Fruit fly (Drosophila melanogaster) whole organism, embryonic: ENCODE results near the gene CG15814.

Experiments
- Ada2b ChIP-seq: fragments of 200-800 bp; sonication (Bioruptor generic); IDR thresholded peaks from 2 replicates; pipeline ENCODE4 v1.3.6; 2022; ENCODE audit warnings: missing biosample characterization, missing genetic modification characterization
- Atf-2 ChIP-seq: fragments of 200-800 bp; sonication (Bioruptor generic); optimal IDR thresholded peaks from 2 replicates; lab custom pipeline; 2016; ENCODE audit warnings: missing biosample characterization, missing genetic modification characterization
- Awh ChIP-seq: fragments of 200-800 bp; sonication (Bioruptor generic); IDR thresholded peaks from 2 replicates; pipeline ENCODE4, ENCODE4 v1.3.6; 2022; ENCODE audit warnings: missing biosample characterization, missing genetic modification characterization
- CG11456 ChIP-seq: fragments of 200-800 bp; sonication (Bioruptor generic); IDR thresholded peaks from 3 replicates; pipeline ENCODE4 v1.3.6; 2022; ENCODE audit warnings: missing biosample characterization, missing genetic modification characterization
- CG13775 ChIP-seq: fragments of 200-800 bp; sonication (Bioruptor generic); optimal IDR thresholded peaks from 3 replicates; lab custom pipeline; 2017; ENCODE audit warnings: missing biosample characterization, mild to moderate bottlenecking, missing genetic modification characterization
- CG14667 ChIP-seq: fragments of 200-800 bp; sonication (Bioruptor generic); IDR thresholded peaks from 2 replicates; pipeline ENCODE4 v1.3.6; 2022; ENCODE audit warnings: missing biosample characterization, missing genetic modification characterization
- CG17802 ChIP-seq: fragments of 200-800 bp; sonication (Bioruptor generic); optimal IDR thresholded peaks from 2 replicates; lab custom pipeline; 2018; ENCODE audit warnings: missing biosample characterization, mild to moderate bottlenecking, missing genetic modification characterization, moderate library complexity
- CG17912 ChIP-seq: fragments of 200-800 bp; sonication (Bioruptor generic); optimal IDR thresholded peaks from 2 replicates; lab custom pipeline; 2018; ENCODE audit warnings: missing biosample characterization, mild to moderate bottlenecking, missing genetic modification characterization
- CG2116 ChIP-seq: fragments of 200-800 bp; sonication (Bioruptor generic); optimal IDR thresholded peaks from 3 replicates; lab custom pipeline; 2018; ENCODE audit warnings: missing biosample characterization, mild to moderate bottlenecking, missing genetic modification characterization
- CG2120 ChIP-seq: fragments of 200-800 bp; sonication (Bioruptor generic); optimal IDR thresholded peaks from 3 replicates; lab custom pipeline; 2016; ENCODE audit warnings: missing biosample characterization, missing genetic modification characterization
- CG30020 ChIP-seq: fragments of 200-800 bp; optimal IDR thresholded peaks from 2 replicates; lab custom pipeline; 2019; ENCODE audit warnings: missing biosample characterization, mild to moderate bottlenecking, missing genetic modification characterization, moderate library complexity
- CG30403 ChIP-seq: fragments of 200-800 bp; sonication (Bioruptor generic); optimal IDR thresholded peaks from 3 replicates; lab custom pipeline; 2016; ENCODE audit warnings: missing biosample characterization, missing genetic modification characterization
- CG31388 ChIP-seq: fragments of 200-800 bp; sonication (Bioruptor generic); optimal IDR thresholded peaks from 2 replicates; lab custom pipeline; 2016; ENCODE audit warnings: missing biosample characterization, missing genetic modification characterization
- CG3407 ChIP-seq: fragments of 200-800 bp; sonication (Bioruptor generic); optimal IDR thresholded peaks from 2 replicates; lab custom pipeline; 2018; ENCODE audit warnings: missing biosample characterization, mild to moderate bottlenecking, missing genetic modification characterization
- CG3726 ChIP-seq: fragments of 200-800 bp; sonication (Bioruptor generic); IDR thresholded peaks from 3 replicates; pipeline ENCODE4, ENCODE4 v1.3.6; 2022; ENCODE audit warnings: missing biosample characterization, missing genetic modification characterization
- CG4360 ChIP-seq: fragments of 200-800 bp; sonication (Bioruptor generic); IDR thresholded peaks from 2 replicates; pipeline ENCODE4 v1.3.6; 2022; ENCODE audit warnings: missing biosample characterization, missing genetic modification characterization
- CG6765 ChIP-seq: fragments of 200-800 bp; sonication (Bioruptor generic); optimal IDR thresholded peaks from 3 replicates; lab custom pipeline; 2017; ENCODE audit warnings: missing biosample characterization, mild to moderate bottlenecking, missing genetic modification characterization
- CG7372 ChIP-seq: fragments of 200-800 bp; sonication (Bioruptor generic); IDR thresholded peaks from 2 replicates; pipeline ENCODE4 v1.3.6; 2022; ENCODE audit warnings: missing biosample characterization, missing genetic modification characterization
- CG7928 ChIP-seq: fragments of 200-800 bp; sonication (Bioruptor generic); optimal IDR thresholded peaks from 2 replicates; lab custom pipeline; 2017; ENCODE audit warnings: missing biosample characterization, mild to moderate bottlenecking, missing genetic modification characterization
- CG8089 ChIP-seq: fragments of 200-800 bp; sonication (Bioruptor generic); optimal IDR thresholded peaks from 3 replicates; lab custom pipeline; 2016; ENCODE audit warnings: missing biosample characterization, missing genetic modification characterization
- CG9817 ChIP-seq: fragments of 200-800 bp; sonication (Bioruptor generic); optimal IDR thresholded peaks from 2 replicates; lab custom pipeline; 2018; ENCODE audit warnings: missing biosample characterization, mild to moderate bottlenecking, missing genetic modification characterization, moderate library complexity
- Dp ChIP-seq: fragments of 200-800 bp; sonication (Bioruptor generic); optimal IDR thresholded peaks from 2 replicates; lab custom pipeline; 2018; ENCODE audit warnings: missing biosample characterization, mild to moderate bottlenecking, missing genetic modification characterization, moderate library complexity
- HHEX ChIP-seq: fragments of 200-800 bp; sonication (Bioruptor generic); optimal IDR thresholded peaks from 3 replicates; lab custom pipeline; 2017; ENCODE audit warnings: missing biosample characterization, mild to moderate bottlenecking, missing genetic modification characterization, missing genetic modification reagents
- HLH3B ChIP-seq: fragments of 200-800 bp; sonication (Bioruptor generic); IDR thresholded peaks from 2 replicates; pipeline ENCODE4 v1.3.6; 2022; ENCODE audit warnings: missing biosample characterization, missing genetic modification characterization
- HLH54F ChIP-seq: fragments of 200-800 bp; sonication (Bioruptor generic); optimal IDR thresholded peaks from 3 replicates; lab custom pipeline; 2016; ENCODE audit warnings: missing biosample characterization, missing genetic modification characterization
- MTF-1 ChIP-seq: fragments of 200-800 bp; sonication (Bioruptor generic); optimal IDR thresholded peaks from 2 replicates; lab custom pipeline; 2018; ENCODE audit warnings: missing biosample characterization, mild to moderate bottlenecking, missing genetic modification characterization, borderline replicate concordance
- Med ChIP-seq: fragments of 200-800 bp; sonication (Bioruptor generic); peaks from one replicate; lab custom pipeline; 2016; ENCODE audit warnings: missing biosample characterization, missing genetic modification characterization, mild to moderate bottlenecking, inconsistent platforms, moderate library complexity
- Nf-YC ChIP-seq: fragments of 200-800 bp; optimal IDR thresholded peaks from 3 replicates; lab custom pipeline; 2019; ENCODE audit warnings: missing biosample characterization, mild to moderate bottlenecking, missing genetic modification characterization, moderate library complexity
- Opbp ChIP-seq: fragments of 200-800 bp; sonication (Bioruptor generic); IDR thresholded peaks from 3 replicates; pipeline ENCODE4 v1.3.6; 2022; ENCODE audit warnings: missing biosample characterization, missing genetic modification characterization; ENCODE audit not compliant: partially characterized antibody
- Ptx1 ChIP-seq: fragments of 200-800 bp; sonication (Bioruptor generic); IDR thresholded peaks from 2 replicates; pipeline ENCODE4 v1.3.6; 2022; ENCODE audit warnings: missing biosample characterization, missing genetic modification characterization
- Scr ChIP-seq: fragments of 200-800 bp; sonication (Bioruptor generic); IDR thresholded peaks from 2 replicates; pipeline ENCODE4 v1.3.6; 2022; ENCODE audit warnings: missing biosample characterization, missing genetic modification characterization; ENCODE audit not compliant: partially characterized antibody
- Trl ChIP-seq, 3 experiments: fragments of >200 bp in 2 of 3; fragments of 200-800 bp in 1 of 3; sonication (Bioruptor generic) in 1 of 3; optimal IDR thresholded peaks; 2 replicates in 1 of 3; 3 replicates in 2 of 3; lab custom pipeline; 2016 to 2017; ENCODE audit warnings: missing biosample characterization in 1 of 3, missing genetic modification characterization in 1 of 3
- Xbp1 ChIP-seq: fragments of 200-800 bp; sonication (Bioruptor generic); optimal IDR thresholded peaks from 3 replicates; lab custom pipeline; 2016; ENCODE audit warnings: missing biosample characterization, mild to moderate bottlenecking, missing genetic modification characterization
- Xrp1 ChIP-seq: fragments of 200-800 bp; sonication (Bioruptor generic); IDR thresholded peaks from 2 replicates; pipeline ENCODE4 v1.3.6; 2022; ENCODE audit warnings: missing biosample characterization, missing genetic modification characterization
- ab ChIP-seq: fragments of 200-800 bp; sonication (Bioruptor generic); optimal IDR thresholded peaks from 2 replicates; lab custom pipeline; 2016; ENCODE audit warnings: missing biosample characterization, missing genetic modification characterization
- aop ChIP-seq: fragments of 200-800 bp; sonication (Bioruptor generic); IDR thresholded peaks from 2 replicates; pipeline ENCODE4 v1.3.6; 2022; ENCODE audit warnings: missing biosample characterization, missing genetic modification characterization
- cad ChIP-seq: fragments of >200 bp; optimal IDR thresholded peaks from 2 replicates; lab custom pipeline; 2017; ENCODE audit warnings: missing biosample characterization, missing genetic modification characterization
- dm ChIP-seq: fragments of 200-800 bp; sonication (Bioruptor generic); optimal IDR thresholded peaks from 3 replicates; lab custom pipeline; 2016; ENCODE audit warnings: missing biosample characterization, missing genetic modification characterization
- eve ChIP-seq, 2 experiments: fragments of >200 bp; optimal IDR thresholded peaks; 2 replicates each; lab custom pipeline; 2017; ENCODE audit warnings: missing biosample characterization in 2 of 2, missing genetic modification characterization in 2 of 2
- gt ChIP-seq: fragments of 200-800 bp; sonication (Bioruptor generic); IDR thresholded peaks from 2 replicates; pipeline ENCODE4 v1.3.6; 2022; ENCODE audit warnings: missing biosample characterization, missing genetic modification characterization
- jigr1 ChIP-seq: fragments of 200-800 bp; sonication (Bioruptor generic); IDR thresholded peaks from 3 replicates; pipeline ENCODE4 v1.3.6; 2022; ENCODE audit warnings: missing biosample characterization, missing genetic modification characterization
- lmd ChIP-seq: fragments of 200-800 bp; sonication (Bioruptor generic); IDR thresholded peaks from 2 replicates; pipeline ENCODE4 v1.3.6; 2022; ENCODE audit warnings: missing biosample characterization, missing genetic modification characterization
- nom ChIP-seq: fragments of 200-800 bp; sonication (Bioruptor generic); optimal IDR thresholded peaks from 2 replicates; lab custom pipeline; 2017; ENCODE audit warnings: missing biosample characterization, missing genetic modification characterization, mild to moderate bottlenecking, moderate library complexity, missing genetic modification reagents
- oc ChIP-seq: fragments of 200-800 bp; sonication (Bioruptor generic); optimal IDR thresholded peaks from 2 replicates; lab custom pipeline; 2018; ENCODE audit warnings: missing biosample characterization, mild to moderate bottlenecking, missing genetic modification characterization, moderate library complexity
- odd ChIP-seq: fragments of 200-800 bp; sonication (Bioruptor generic); optimal IDR thresholded peaks from 2 replicates; lab custom pipeline; 2017; ENCODE audit warnings: missing biosample characterization, mild to moderate bottlenecking, missing genetic modification characterization
- pita ChIP-seq: fragments of 200-800 bp; sonication (Bioruptor generic); optimal IDR thresholded peaks from 2 replicates; lab custom pipeline; 2017; ENCODE audit warnings: missing biosample characterization, mild to moderate bottlenecking, missing genetic modification characterization
- pzg ChIP-seq: fragments of 200-800 bp; sonication (Bioruptor generic); optimal IDR thresholded peaks from 3 replicates; lab custom pipeline; 2018; ENCODE audit warnings: missing biosample characterization, mild to moderate bottlenecking, missing genetic modification characterization, moderate library complexity
- stc ChIP-seq: fragments of 200-800 bp; sonication (Bioruptor generic); IDR thresholded peaks from 2 replicates; pipeline ENCODE4 v1.3.6; 2022; ENCODE audit warnings: missing biosample characterization, missing genetic modification characterization
- tio ChIP-seq: fragments of 200-800 bp; sonication (Bioruptor generic); optimal IDR thresholded peaks from 2 replicates; lab custom pipeline; 2017; ENCODE audit warnings: missing biosample characterization, missing genetic modification characterization, inconsistent platforms
- vfl ChIP-seq: fragments of 200-800 bp; sonication (Bioruptor generic); optimal IDR thresholded peaks from 2 replicates; lab custom pipeline; 2016; ENCODE audit warnings: missing biosample characterization, missing genetic modification characterization

Gene CG15814

DNA sequence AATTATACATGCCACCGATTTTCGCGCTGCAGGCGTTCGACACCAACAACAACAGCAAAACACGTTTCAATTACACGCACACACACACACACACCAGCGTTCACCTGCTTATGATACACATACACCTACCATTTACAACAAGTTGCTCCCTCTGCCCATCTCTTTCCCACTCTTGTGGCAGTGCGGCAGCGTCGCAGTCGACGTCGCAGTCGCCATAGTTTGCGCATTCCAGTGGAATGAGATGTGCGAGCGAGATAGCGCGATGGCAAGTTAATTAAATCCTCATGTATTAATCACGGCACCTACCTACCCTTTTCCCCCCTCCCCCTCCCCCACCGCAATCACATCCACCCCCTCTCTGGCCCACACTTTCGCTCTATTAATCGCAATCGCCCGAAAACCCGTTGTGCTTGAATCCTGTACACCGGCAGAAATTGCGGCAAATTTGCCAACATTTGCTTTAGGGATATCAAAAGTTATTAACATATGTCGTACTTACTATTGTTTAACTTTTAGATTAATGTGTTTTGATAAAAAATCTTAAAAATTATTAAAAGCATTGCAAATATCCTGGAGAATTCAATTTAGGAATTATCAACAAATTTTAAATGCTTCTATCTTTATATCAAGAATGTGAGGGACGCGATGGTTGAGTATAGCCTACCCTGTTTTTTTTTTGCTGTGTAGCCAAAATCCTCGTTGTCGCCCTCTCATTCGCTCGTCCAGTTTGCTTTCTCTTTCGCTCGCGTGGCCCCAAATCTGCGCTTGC is 47.6 kb downstream of the CG15814 start (continued):
- TF ChIP-seq CG7928 (no peak), Opbp (GFP tag; lab: Robert Waterston, UW) (no peak), Xrp1 (GFP tag; lab: Robert Waterston, UW) (peak; percentile 53), CG13775 (GFP tag; lab: Kevin White, UChicago) (peak; percentile 48), HHEX (GFP tag; lab: Kevin White, UChicago) (peak; percentile 34), CG7372 (GFP tag; lab: Robert Waterston, UW) (no peak), jigr1 (GFP tag; lab: Robert Waterston, UW) (no peak), CG3726 (no peak), CG17802 (tag; lab: Kevin White, UChicago) (no peak), CG31388 (GFP tag; lab: Kevin White, UChicago) (no peak), CG9817 (peak; percentile 31), CG4360 (peak; percentile 77), ab (no peak), oc (tag; lab: Kevin White, UChicago) (no peak), odd (GFP tag; lab: Kevin White, UChicago) (peak; percentile 1), vfl (no peak), Scr (GFP tag; lab: Robert Waterston, UW) (no peak), aop (GFP tag; lab: Robert Waterston, UW) (no peak), Xbp1 (GFP tag; lab: Kevin White, UChicago) (peak; percentile 43), Awh (no peak), CG3407 (GFP tag; lab: Kevin White, UChicago) (no peak), lmd (GFP tag; lab: Robert Waterston, UW) (peak; percentile 55), CG17912 (GFP tag; lab: Kevin White, UChicago) (no peak), nom (GFP tag; lab: Kevin White, UChicago) (peak; percentile 38), gt (GFP tag; lab: Robert Waterston, UW) (no peak), Med (peak; percentile 77), CG30403 (GFP tag; lab: Kevin White, UChicago) (peak; percentile 66), tio (GFP tag; lab: Kevin White, UChicago) (peak; percentile 28), Ptx1 (GFP tag; lab: Robert Waterston, UW) (peak; percentile 36; the same call in 1 of the 2 replicates), HLH54F (GFP tag; lab: Kevin White, UChicago) (no peak), CG30020 (tag; lab: Kevin White, UChicago) (no peak), HLH3B (GFP tag; lab: Robert Waterston, UW) (no peak), MTF-1 (GFP tag; lab: Kevin White, UChicago) (no peak), pita (no peak), Nf-YC (peak; percentile 91), CG14667 (0 out of 2 replicates have a peak, but pooled peaks have one; percentile 20), pzg (GFP tag; lab: Kevin White, UChicago) (no peak), stc (GFP tag; lab: Robert Waterston, UW) (no peak), Dp (GFP tag; lab: Kevin White, UChicago) (no peak), CG2116 (GFP tag; lab: Kevin White, UChicago) (no peak), Atf-2 (GFP tag; lab: Kevin White, UChicago) (no peak), cad (GFP tag; lab: Kevin White, UChicago) (no peak), Trl (optimal IDR thresholded peaks at IDR 0.05; lab: Kevin White, UChicago) (no peak), Trl (GFP tag; optimal IDR thresholded peaks at IDR 0.05; lab: Kevin White, UChicago) (peak; percentile 1), dm (no peak), CG11456 (GFP tag; lab: Robert Waterston, UW) (no peak), Ada2b (GFP tag; lab: Robert Waterston, UW) (peak; percentile 21; the same call in 1 of the 2 replicates), CG6765 (GFP tag; lab: Kevin White, UChicago) (no peak), CG2120 (GFP tag; lab: Kevin White, UChicago) (peak; percentile 61), eve (GFP tag; optimal IDR thresholded peaks at IDR 0.05; lab: Kevin White, UChicago) (no peak), CG8089 (no peak)
